Worm (Caenorhabditis elegans) whole organism, late embryonic: ENCODE data around the gene tbc-1.
A peak's percentile ranks its signal among the peaks of the same experiment; 100 is the strongest.

ENCODE experiments used
- C38D4.7 ChIP-seq: fragments of 200-800 bp; sonication (Bioruptor generic); optimal IDR thresholded peaks from 2 replicates; lab custom pipeline; 2018; ENCODE audit warnings: mild to moderate bottlenecking, missing genetic modification characterization, moderate library complexity, missing compliant biosample characterization
- K02D7.2 ChIP-seq: sonication (generic microtip); optimal IDR thresholded peaks from 2 replicates; lab custom pipeline; 2017; ENCODE audit warnings: mild to moderate bottlenecking, missing genetic modification characterization, missing compliant biosample characterization
- K09A11.1 ChIP-seq: sonication (generic microtip); optimal IDR thresholded peaks from 2 replicates; lab custom pipeline; 2017; ENCODE audit warnings: antibody characterized with exemption, mild to moderate bottlenecking, missing genetic modification characterization, missing compliant biosample characterization; ENCODE audit not compliant: insufficient read depth
- T23F11.4 ChIP-seq: fragments of 200-800 bp; sonication (Bioruptor generic); optimal IDR thresholded peaks from 2 replicates; lab custom pipeline; 2018; ENCODE audit warnings: mild to moderate bottlenecking, missing genetic modification characterization, missing compliant biosample characterization
- Y22D7AL.16 ChIP-seq: sonication (generic microtip); optimal IDR thresholded peaks from 2 replicates; lab custom pipeline; 2016; ENCODE audit warnings: missing genetic modification characterization, missing compliant biosample characterization
- ahr-1 ChIP-seq: sonication (generic microtip); optimal IDR thresholded peaks from 2 replicates; lab custom pipeline; 2016; ENCODE audit warnings: missing genetic modification characterization, missing compliant biosample characterization
- ceh-18 ChIP-seq: sonication (generic microtip); optimal IDR thresholded peaks from 2 replicates; lab custom pipeline; 2016; ENCODE audit warnings: missing genetic modification characterization, missing compliant biosample characterization
- ceh-19 ChIP-seq: fragments of 200-800 bp; sonication (Bioruptor generic); optimal IDR thresholded peaks from 2 replicates; lab custom pipeline; 2018; ENCODE audit warnings: mild to moderate bottlenecking, missing genetic modification characterization, missing compliant biosample characterization
- ceh-2 ChIP-seq: sonication (generic microtip); optimal IDR thresholded peaks from 2 replicates; lab custom pipeline; 2016; ENCODE audit warnings: missing genotype, missing genetic modification characterization, missing compliant biosample characterization
- ceh-22 ChIP-seq: sonication (generic microtip); optimal IDR thresholded peaks from 2 replicates; lab custom pipeline; 2017; ENCODE audit warnings: missing biosample characterization, missing genetic modification characterization
- ceh-30 ChIP-seq: fragments of 150-350 bp; optimal IDR thresholded peaks from 2 replicates; lab custom pipeline; 2014; ENCODE audit warnings: missing biosample characterization, missing genetic modification characterization
- ceh-34 ChIP-seq: sonication (generic microtip); optimal IDR thresholded peaks from 2 replicates; lab custom pipeline; 2016; ENCODE audit warnings: mild to moderate bottlenecking, missing genetic modification characterization, missing compliant biosample characterization
- ceh-45 ChIP-seq: fragments of 200-800 bp; sonication (Bioruptor generic); IDR thresholded peaks from 2 replicates; pipeline ENCODE4 v1.3.6; 2022; ENCODE audit warnings: missing genetic modification reagents, missing genetic modification characterization, missing compliant biosample characterization
- ceh-48 ChIP-seq: sonication (generic microtip); optimal IDR thresholded peaks from 2 replicates; lab custom pipeline; 2016; ENCODE audit warnings: missing genetic modification characterization, inconsistent platforms, missing compliant biosample characterization
- ets-4 ChIP-seq: sonication (generic microtip); optimal IDR thresholded peaks from 2 replicates; lab custom pipeline; 2016; ENCODE audit warnings: missing genetic modification characterization, missing compliant biosample characterization
- eyg-1 ChIP-seq: sonication (generic microtip); optimal IDR thresholded peaks from 2 replicates; lab custom pipeline; 2016; ENCODE audit warnings: missing genotype, missing genetic modification characterization, missing compliant biosample characterization
- fkh-10 ChIP-seq: fragments of 150-350 bp; optimal IDR thresholded peaks from 2 replicates; lab custom pipeline; 2014; ENCODE audit warnings: missing biosample characterization, missing genetic modification reagents, missing genetic modification characterization
- fkh-6 ChIP-seq: sonication (generic microtip); optimal IDR thresholded peaks from 2 replicates; lab custom pipeline; 2016; ENCODE audit warnings: missing genetic modification characterization, missing compliant biosample characterization
- gmeb-2 ChIP-seq: sonication (generic microtip); optimal IDR thresholded peaks from 2 replicates; lab custom pipeline; 2016; ENCODE audit warnings: missing genetic modification characterization, inconsistent platforms, missing compliant biosample characterization
- hlh-13 ChIP-seq: fragments of 200-800 bp; sonication (Bioruptor generic); optimal IDR thresholded peaks from 2 replicates; lab custom pipeline; 2018; ENCODE audit warnings: mild to moderate bottlenecking, missing genetic modification characterization, missing compliant biosample characterization
- hlh-6 ChIP-seq: sonication (generic microtip); optimal IDR thresholded peaks from 2 replicates; lab custom pipeline; 2016; ENCODE audit warnings: missing genotype, missing genetic modification characterization, missing compliant biosample characterization
- madf-2 ChIP-seq: sonication (generic microtip); optimal IDR thresholded peaks from 2 replicates; lab custom pipeline; 2017; ENCODE audit warnings: missing genetic modification characterization, missing compliant biosample characterization
- mec-3 ChIP-seq: sonication (generic microtip); optimal IDR thresholded peaks from 2 replicates; lab custom pipeline; 2016; ENCODE audit warnings: borderline replicate concordance, missing genetic modification characterization, missing compliant biosample characterization
- nfya-1 ChIP-seq: sonication (generic microtip); optimal IDR thresholded peaks from 2 replicates; lab custom pipeline; 2017; ENCODE audit warnings: missing genetic modification characterization, mild to moderate bottlenecking, missing compliant biosample characterization, antibody characterized with exemption, moderate library complexity
- pag-3 ChIP-seq: sonication (generic microtip); optimal IDR thresholded peaks from 2 replicates; lab custom pipeline; 2016; ENCODE audit warnings: missing compliant biosample characterization, missing genetic modification characterization, borderline replicate concordance
- pat-9 ChIP-seq: fragments of 200-800 bp; sonication (Bioruptor generic); optimal IDR thresholded peaks from 2 replicates; lab custom pipeline; 2018; ENCODE audit warnings: mild to moderate bottlenecking, missing genetic modification characterization, moderate library complexity, missing compliant biosample characterization
- pax-1 ChIP-seq: fragments of 150-350 bp; optimal IDR thresholded peaks from 2 replicates; lab custom pipeline; 2014; ENCODE audit warnings: missing biosample characterization, missing genetic modification characterization
- pha-2 ChIP-seq: sonication (generic microtip); optimal IDR thresholded peaks from 2 replicates; lab custom pipeline; 2017; ENCODE audit warnings: mild to moderate bottlenecking, missing genetic modification characterization, missing compliant biosample characterization
- pros-1 ChIP-seq: fragments of 150-350 bp; optimal IDR thresholded peaks from 2 replicates; lab custom pipeline; 2014; ENCODE audit warnings: missing biosample characterization, missing genetic modification reagents, missing genetic modification characterization
- rnt-1 ChIP-seq: sonication (generic microtip); optimal IDR thresholded peaks from 2 replicates; lab custom pipeline; 2016; ENCODE audit warnings: missing genetic modification characterization, missing compliant biosample characterization
- sdc-2 ChIP-seq: sonication (generic microtip); optimal IDR thresholded peaks from 2 replicates; lab custom pipeline; 2016; ENCODE audit warnings: missing genotype, missing genetic modification characterization, missing compliant biosample characterization
- ttx-3 ChIP-seq: sonication (generic microtip); optimal IDR thresholded peaks from 2 replicates; lab custom pipeline; 2016; ENCODE audit warnings: missing genetic modification reagents, missing genetic modification characterization, missing compliant biosample characterization
- unc-3 ChIP-seq, 2 experiments: fragments of 200-800 bp in 1 of 2; sonication (Bioruptor generic) in 1 of 2; sonication (generic microtip) in 1 of 2; conservative IDR thresholded peaks in 1 of 2; optimal IDR thresholded peaks in 1 of 2; 2 replicates each; pipeline versions ENCODE4 v1.3.6 to Lab custom; 2016 to 2022; ENCODE audit warnings: missing compliant biosample characterization in 2 of 2, missing genetic modification characterization in 2 of 2, missing genetic modification reagents in 1 of 2
- unc-42 ChIP-seq: sonication (generic microtip); optimal IDR thresholded peaks from 2 replicates; lab custom pipeline; 2016; ENCODE audit warnings: missing genotype, missing genetic modification characterization, missing compliant biosample characterization
- unc-55 ChIP-seq: sonication (generic microtip); optimal IDR thresholded peaks from 2 replicates; lab custom pipeline; 2017; ENCODE audit warnings: missing biosample characterization, missing genetic modification reagents, missing genetic modification characterization
- zip-5 ChIP-seq: sonication (generic microtip); optimal IDR thresholded peaks from 2 replicates; lab custom pipeline; 2016; ENCODE audit warnings: missing genetic modification characterization, missing compliant biosample characterization

Gene tbc-1

DNA sequence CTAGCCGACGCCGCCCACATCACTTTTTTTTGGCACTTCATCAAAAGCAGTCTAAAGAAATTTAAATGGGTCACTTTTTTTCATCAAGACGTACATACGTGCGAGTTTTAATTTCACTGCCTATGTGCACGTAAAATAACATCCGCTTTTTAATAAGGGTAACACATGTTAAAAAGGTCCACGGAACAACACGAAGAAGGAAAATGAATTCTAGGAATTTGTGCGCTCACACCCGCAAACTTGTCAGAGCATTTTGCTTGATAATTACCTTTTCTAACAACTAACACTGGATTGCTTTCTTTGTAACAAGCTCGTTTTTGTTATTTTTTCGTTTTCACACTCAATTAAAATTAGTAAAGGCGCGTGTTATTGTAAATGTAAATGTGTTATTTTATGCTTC is 38.1 kb downstream of the tbc-1 start:
- TF ChIP-seq ceh-2 (no peak), ceh-48 (no peak), ceh-45 (no peak), hlh-13 (GFP tag; lab: Kevin White, UChicago) (no peak), ahr-1 (tag; lab: Kevin White, UChicago) (no peak)

ce11 chrX:15010941-15011340 is 40.4 kb downstream of the tbc-1 start:
- TF ChIP-seq gmeb-2 (no peak), pat-9 (tag; lab: Kevin White, UChicago) (no peak), zip-5 (no peak), pax-1 (tag; lab: Kevin White, UChicago) (no peak), ceh-48 (no peak), pros-1 (tag; lab: Kevin White, UChicago) (no peak), ttx-3 (no peak), fkh-6 (tag; lab: Kevin White, UChicago) (no peak), unc-42 (tag; lab: Kevin White, UChicago) (no peak), ets-4 (tag; lab: Kevin White, UChicago) (no peak), K02D7.2 (tag; lab: Kevin White, UChicago) (no peak), pha-2 (tag; lab: Kevin White, UChicago) (no peak), eyg-1 (tag; lab: Kevin White, UChicago) (no peak), ceh-19 (GFP tag; lab: Kevin White, UChicago) (no peak), ceh-30 (tag; lab: Kevin White, UChicago) (no peak), ceh-22 (tag; lab: Kevin White, UChicago) (no peak), T23F11.4 (GFP tag; lab: Kevin White, UChicago) (no peak)

DNA sequence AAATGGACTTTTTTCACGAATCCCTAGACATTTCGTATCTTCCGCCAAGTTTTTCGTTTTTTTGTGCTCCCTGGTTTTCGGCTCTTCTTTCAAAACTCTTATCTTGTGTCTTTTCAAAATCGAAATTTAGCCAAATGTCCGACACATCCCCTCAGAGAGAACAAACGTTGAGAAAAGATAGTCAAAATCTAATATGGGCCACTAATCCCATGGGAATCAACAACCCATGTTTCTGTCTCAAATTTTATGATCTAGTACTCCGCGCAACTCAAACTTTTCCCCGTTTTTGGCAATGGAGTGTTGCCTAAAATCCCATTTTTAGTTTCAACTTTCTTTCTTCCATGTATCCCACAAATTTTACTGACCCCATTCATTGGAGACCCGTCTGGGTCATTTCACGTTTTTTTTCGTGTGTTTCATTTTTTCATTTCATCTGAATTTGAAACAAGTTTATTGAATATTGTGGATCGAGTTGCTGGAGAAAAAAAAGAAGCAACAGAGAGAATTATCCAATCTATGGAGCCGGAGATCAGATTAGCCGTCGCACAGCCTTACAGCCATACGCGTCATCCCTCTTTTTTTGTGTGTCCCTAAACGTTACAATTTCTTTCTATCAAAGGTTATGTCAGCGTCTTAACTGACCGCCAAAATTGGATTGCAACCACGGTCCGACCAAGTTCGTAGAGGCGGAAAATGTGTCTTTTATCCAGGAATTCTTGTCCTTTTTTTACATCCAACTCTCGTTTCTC is 41.1 kb downstream of the tbc-1 start:
- TF ChIP-seq unc-3 (GFP tag; conservative IDR thresholded peaks at IDR 0.05; lab: Robert Waterston, UW) = 0 out of 2 replicates have a peak, but pooled peaks have one; percentile 28
- TF ChIP-seq unc-3 (tag; optimal IDR thresholded peaks at IDR 0.05; lab: Kevin White, UChicago) = peak; percentile 82
- no peak for TF ChIP-seq mec-3
- TF ChIP-seq madf-2 (tag; lab: Kevin White, UChicago) = no peak
- TF ChIP-seq unc-42 (tag; lab: Kevin White, UChicago) = peak; percentile 56
- no peak for TF ChIP-seq sdc-2 (tag; lab: Kevin White, UChicago)

DNA sequence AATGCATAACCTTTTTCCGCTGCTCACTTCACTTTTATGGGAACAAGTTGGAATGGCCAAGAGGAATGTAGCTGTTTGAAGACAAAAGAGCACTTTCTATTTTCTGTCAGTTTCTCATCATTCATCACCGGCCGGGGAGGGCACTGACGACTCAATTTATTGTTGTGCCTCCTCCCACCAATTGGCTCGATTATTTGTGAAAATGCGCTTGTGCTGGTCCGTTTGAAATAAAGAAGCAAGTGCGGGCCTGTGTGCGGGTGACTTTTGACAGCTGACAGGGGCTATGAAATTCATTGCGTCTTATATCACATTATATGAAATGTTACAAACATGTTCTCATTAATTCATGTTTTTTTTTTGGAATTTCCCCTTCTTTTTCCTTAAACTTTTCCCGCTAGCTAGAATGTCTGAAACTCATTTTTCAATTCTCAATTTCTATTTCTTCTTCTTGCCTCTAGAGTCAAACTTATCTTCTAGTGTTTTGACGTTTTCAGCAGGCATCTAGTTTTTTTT is 43.4 kb downstream of the tbc-1 start:
- TF ChIP-seq ceh-19 (GFP tag; lab: Kevin White, UChicago) (no peak), ceh-18 (peak; percentile 52), rnt-1 (peak; percentile 45), K09A11.1 (no peak), nfya-1 (no peak), unc-55 (GFP tag; lab: Kevin White, UChicago) (peak; percentile 94), ahr-1 (tag; lab: Kevin White, UChicago) (no peak)

DNA sequence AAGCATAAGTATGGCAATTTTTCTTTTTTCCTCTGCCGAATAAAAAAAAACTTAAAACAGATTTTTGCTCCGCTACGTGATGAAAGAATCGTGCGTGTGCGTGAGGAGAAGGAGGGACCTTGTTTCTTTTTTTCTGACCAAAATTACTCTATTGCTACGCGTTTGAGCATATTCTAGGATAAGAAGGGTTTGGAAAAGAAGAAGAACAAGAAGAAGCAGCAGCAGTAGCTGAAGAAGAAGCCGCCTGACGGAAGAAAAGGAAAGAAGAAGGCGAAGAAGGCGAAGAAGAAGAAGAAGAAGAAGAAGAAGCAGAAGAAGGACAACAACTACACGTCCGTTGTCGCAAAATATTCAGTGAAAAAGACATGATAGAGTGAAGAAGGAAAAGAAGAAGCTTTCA is 45.6 kb downstream of the tbc-1 start:
- no peak for TF ChIP-seq fkh-10
- TF ChIP-seq Y22D7AL.16 (tag; lab: Kevin White, UChicago) = no peak
- no peak for TF ChIP-seq pros-1 (tag; lab: Kevin White, UChicago)
- no peak for TF ChIP-seq C38D4.7
- no peak for TF ChIP-seq hlh-6
- TF ChIP-seq ceh-34 (tag; lab: Kevin White, UChicago) = no peak
- no peak for TF ChIP-seq pag-3
- TF ChIP-seq, all 69 proteins: peak for 0
